Fruit fly (Drosophila melanogaster) whole organism, pupa: ENCODE measurements around the gene CG42327.

Source experiments
- CG4496 ChIP-seq: fragments of 200-800 bp; sonication (Bioruptor generic); IDR thresholded peaks from 3 replicates; pipeline ENCODE4 v1.3.6; 2022; ENCODE audit warnings: missing biosample characterization, missing genetic modification characterization
- CG9948 ChIP-seq: fragments of 200-800 bp; sonication (Bioruptor generic); optimal IDR thresholded peaks from 2 replicates; lab custom pipeline; 2018; ENCODE audit warnings: missing biosample characterization, mild to moderate bottlenecking, missing genetic modification characterization, moderate library complexity
- D1 ChIP-seq: fragments of 200-800 bp; sonication (Bioruptor generic); optimal IDR thresholded peaks from 2 replicates; lab custom pipeline; 2018; ENCODE audit warnings: missing biosample characterization, mild to moderate bottlenecking, missing genetic modification characterization, moderate library complexity
- rn ChIP-seq: fragments of 200-800 bp; sonication (Bioruptor generic); IDR thresholded peaks from 2 replicates; pipeline ENCODE4 v1.3.6; 2022; ENCODE audit warnings: missing biosample characterization, missing genetic modification characterization

dm6 chr3R:11615415-11616104 lies 40.4 kb upstream of the CG42327 start:
- TF ChIP-seq CG9948 (no peak), D1 (tag; lab: Kevin White, UChicago) (no peak), rn (GFP tag; lab: Robert Waterston, UW) (no peak), CG4496 (no peak)
